Fruit fly (Drosophila melanogaster) whole organism, embryonic: ENCODE measurements around the gene CG32236.

Experiments used
- Ada2b ChIP-seq: fragments of 200-800 bp; sonication (Bioruptor generic); IDR thresholded peaks from 2 replicates; pipeline ENCODE4 v1.3.6; 2022; ENCODE audit warnings: missing biosample characterization, missing genetic modification characterization
- Blimp-1 ChIP-seq: fragments of 200-800 bp; sonication (Bioruptor generic); optimal IDR thresholded peaks from 3 replicates; lab custom pipeline; 2018; ENCODE audit warnings: missing biosample characterization, missing genetic modification characterization, mild to moderate bottlenecking, moderate library complexity, missing genetic modification reagents
- C15 ChIP-seq: fragments of 200-800 bp; sonication (Bioruptor generic); IDR thresholded peaks from 3 replicates; pipeline ENCODE4 v1.3.6; 2022; ENCODE audit warnings: missing biosample characterization, missing genetic modification characterization
- CG10979 ChIP-seq: fragments of 200-800 bp; sonication (Bioruptor generic); optimal IDR thresholded peaks from 2 replicates; lab custom pipeline; 2018; ENCODE audit warnings: missing biosample characterization, mild to moderate bottlenecking, missing genetic modification characterization, moderate library complexity
- CG11504 ChIP-seq: fragments of 200-800 bp; sonication (Bioruptor generic); optimal IDR thresholded peaks from 3 replicates; lab custom pipeline; 2019; ENCODE audit warnings: missing biosample characterization, mild to moderate bottlenecking, missing genetic modification characterization, moderate library complexity
- CG1233 ChIP-seq: fragments of 200-800 bp; sonication (Bioruptor generic); optimal IDR thresholded peaks from 4 replicates; lab custom pipeline; 2018; ENCODE audit warnings: missing biosample characterization, mild to moderate bottlenecking, missing genetic modification characterization
- CG13287 ChIP-seq: fragments of 200-800 bp; sonication (Bioruptor generic); IDR thresholded peaks from 2 replicates; pipeline ENCODE4 v1.3.6; 2022; ENCODE audit warnings: missing biosample characterization, missing genetic modification characterization; ENCODE audit not compliant: partially characterized antibody
- CG14710 ChIP-seq: fragments of 200-800 bp; sonication (Bioruptor generic); optimal IDR thresholded peaks from 3 replicates; lab custom pipeline; 2019; ENCODE audit warnings: missing biosample characterization, mild to moderate bottlenecking, missing genetic modification characterization, moderate library complexity
- CG15696 ChIP-seq: fragments of 200-800 bp; sonication (Bioruptor generic); optimal IDR thresholded peaks from 2 replicates; lab custom pipeline; 2019; ENCODE audit warnings: missing biosample characterization, mild to moderate bottlenecking, missing genetic modification characterization, moderate library complexity
- CG1603 ChIP-seq: fragments of 200-800 bp; sonication (Bioruptor generic); optimal IDR thresholded peaks from 2 replicates; lab custom pipeline; 2019; ENCODE audit warnings: missing biosample characterization, mild to moderate bottlenecking, missing genetic modification characterization, moderate library complexity
- CG17361 ChIP-seq: fragments of 200-800 bp; sonication (Bioruptor generic); IDR thresholded peaks from 3 replicates; pipeline ENCODE4 v1.3.6; 2022; ENCODE audit warnings: missing biosample characterization, missing genetic modification characterization
- CG17829 ChIP-seq: fragments of 200-800 bp; optimal IDR thresholded peaks from 2 replicates; lab custom pipeline; 2019; ENCODE audit warnings: missing biosample characterization, mild to moderate bottlenecking, missing genetic modification characterization, moderate library complexity
- CG2678 ChIP-seq: fragments of 200-800 bp; sonication (Bioruptor generic); optimal IDR thresholded peaks from 3 replicates; lab custom pipeline; 2019; ENCODE audit warnings: missing biosample characterization, mild to moderate bottlenecking, missing genetic modification characterization, moderate library complexity
- CG30403 ChIP-seq: fragments of 200-800 bp; sonication (Bioruptor generic); optimal IDR thresholded peaks from 3 replicates; lab custom pipeline; 2016; ENCODE audit warnings: missing biosample characterization, missing genetic modification characterization
- CG31441 ChIP-seq: fragments of 200-800 bp; sonication (Bioruptor generic); IDR thresholded peaks from 2 replicates; pipeline ENCODE4 v1.3.6; 2022; ENCODE audit warnings: missing biosample characterization, missing genetic modification characterization
- CG34422 ChIP-seq: fragments of 200-800 bp; sonication (Bioruptor generic); IDR thresholded peaks from 3 replicates; pipeline ENCODE4 v1.3.6; 2022; ENCODE audit warnings: missing biosample characterization, missing genetic modification characterization
- CG3726 ChIP-seq: fragments of 200-800 bp; sonication (Bioruptor generic); IDR thresholded peaks from 3 replicates; pipeline ENCODE4, ENCODE4 v1.3.6; 2022; ENCODE audit warnings: missing biosample characterization, missing genetic modification characterization
- CG7271 ChIP-seq: fragments of 200-800 bp; sonication (Bioruptor generic); optimal IDR thresholded peaks from 2 replicates; lab custom pipeline; 2018; ENCODE audit warnings: missing biosample characterization, mild to moderate bottlenecking, missing genetic modification characterization, moderate library complexity
- CG7839 ChIP-seq: fragments of 200-800 bp; sonication (Bioruptor generic); optimal IDR thresholded peaks from 3 replicates; lab custom pipeline; 2018; ENCODE audit warnings: missing biosample characterization, mild to moderate bottlenecking, missing genetic modification characterization, moderate library complexity
- CG9932 ChIP-seq: fragments of 200-800 bp; sonication (Bioruptor generic); IDR thresholded peaks from 2 replicates; pipeline ENCODE4 v1.3.6; 2022; ENCODE audit warnings: missing biosample characterization, missing genetic modification characterization
- Camta ChIP-seq: fragments of 200-800 bp; sonication (Bioruptor generic); optimal IDR thresholded peaks from 2 replicates; lab custom pipeline; 2016; ENCODE audit warnings: missing biosample characterization, missing genetic modification characterization
- Chrac-16 ChIP-seq: fragments of 200-800 bp; sonication (Bioruptor generic); optimal IDR thresholded peaks from 3 replicates; lab custom pipeline; 2016; ENCODE audit warnings: missing biosample characterization, missing genetic modification characterization
- D19A ChIP-seq: fragments of 200-800 bp; optimal IDR thresholded peaks from 3 replicates; lab custom pipeline; 2019; ENCODE audit warnings: missing biosample characterization, mild to moderate bottlenecking, missing genetic modification characterization, moderate library complexity
- Hmr ChIP-seq: fragments of 200-800 bp; sonication (Bioruptor generic); optimal IDR thresholded peaks from 3 replicates; lab custom pipeline; 2017; ENCODE audit warnings: mild to moderate bottlenecking, missing biosample characterization, missing genetic modification reagents, missing genetic modification characterization
- Hsf ChIP-seq: fragments of 200-800 bp; sonication (Bioruptor generic); optimal IDR thresholded peaks from 3 replicates; lab custom pipeline; 2016; ENCODE audit warnings: missing biosample characterization, missing genetic modification characterization
- Lhr ChIP-seq: fragments of 200-800 bp; sonication (Bioruptor generic); optimal IDR thresholded peaks from 3 replicates; lab custom pipeline; 2017; ENCODE audit warnings: mild to moderate bottlenecking, missing biosample characterization, missing genetic modification reagents, missing genetic modification characterization
- Meics ChIP-seq: fragments of 200-800 bp; sonication (Bioruptor generic); optimal IDR thresholded peaks from 2 replicates; lab custom pipeline; 2017; ENCODE audit warnings: missing biosample characterization, mild to moderate bottlenecking, missing genetic modification characterization
- Oli ChIP-seq: fragments of 200-800 bp; sonication (Bioruptor generic); optimal IDR thresholded peaks from 2 replicates; lab custom pipeline; 2018; ENCODE audit warnings: missing biosample characterization, mild to moderate bottlenecking, missing genetic modification characterization, moderate library complexity
- Ptx1 ChIP-seq: fragments of 200-800 bp; sonication (Bioruptor generic); IDR thresholded peaks from 2 replicates; pipeline ENCODE4 v1.3.6; 2022; ENCODE audit warnings: missing biosample characterization, missing genetic modification characterization
- Rfx ChIP-seq: fragments of 200-800 bp; sonication (Bioruptor generic); IDR thresholded peaks from 2 replicates; pipeline ENCODE4 v1.3.6; 2022; ENCODE audit warnings: missing biosample characterization, missing genetic modification characterization
- Ssrp ChIP-seq: fragments of 200-800 bp; sonication (Bioruptor generic); optimal IDR thresholded peaks from 2 replicates; lab custom pipeline; 2018; ENCODE audit warnings: missing biosample characterization, mild to moderate bottlenecking, missing genetic modification characterization, moderate library complexity
- TFAM ChIP-seq: fragments of 200-800 bp; sonication (Bioruptor generic); optimal IDR thresholded peaks from 2 replicates; lab custom pipeline; 2017; ENCODE audit warnings: missing biosample characterization, missing genetic modification characterization, inconsistent platforms
- al ChIP-seq: fragments of 200-800 bp; sonication (Bioruptor generic); IDR thresholded peaks from 2 replicates; pipeline ENCODE4 v1.3.6; 2022; ENCODE audit warnings: missing biosample characterization, missing genetic modification characterization
- ap ChIP-seq: fragments of 200-800 bp; sonication (Bioruptor generic); IDR thresholded peaks from 2 replicates; pipeline ENCODE4 v1.3.6; 2022; ENCODE audit warnings: missing biosample characterization, missing genetic modification characterization
- ash1 ChIP-seq: fragments of 200-800 bp; sonication (Bioruptor generic); optimal IDR thresholded peaks from 2 replicates; lab custom pipeline; 2018; ENCODE audit warnings: missing biosample characterization, mild to moderate bottlenecking, missing genetic modification characterization
- ci ChIP-seq: fragments of 200-800 bp; sonication (Bioruptor generic); IDR thresholded peaks from 3 replicates; pipeline ENCODE4 v1.3.6; 2022; ENCODE audit warnings: missing biosample characterization, missing genetic modification characterization
- disco-r ChIP-seq: fragments of 200-800 bp; sonication (Bioruptor generic); optimal IDR thresholded peaks from 2 replicates; lab custom pipeline; 2016; ENCODE audit warnings: missing biosample characterization, missing genetic modification characterization
- dysf ChIP-seq: fragments of 200-800 bp; sonication (Bioruptor generic); IDR thresholded peaks from 3 replicates; pipeline ENCODE4 v1.3.6; 2022; ENCODE audit warnings: missing biosample characterization, missing genetic modification characterization
- ftz-f1 ChIP-seq: fragments of 200-800 bp; sonication (Bioruptor generic); optimal IDR thresholded peaks from 2 replicates; lab custom pipeline; 2016; ENCODE audit warnings: missing biosample characterization, missing genetic modification characterization
- grn ChIP-seq: fragments of 200-800 bp; sonication (Bioruptor generic); optimal IDR thresholded peaks from 3 replicates; lab custom pipeline; 2017; ENCODE audit warnings: missing biosample characterization, missing genetic modification characterization
- nmo ChIP-seq: fragments of 200-800 bp; sonication (Bioruptor generic); optimal IDR thresholded peaks from 2 replicates; lab custom pipeline; 2018; ENCODE audit warnings: missing biosample characterization, mild to moderate bottlenecking, missing genetic modification characterization, moderate library complexity
- sens ChIP-seq: fragments of 200-800 bp; sonication (Bioruptor generic); peaks from one replicate; lab custom pipeline; 2016; ENCODE audit warnings: missing biosample characterization, missing genetic modification characterization
- sens-2 ChIP-seq: fragments of 200-800 bp; sonication (Bioruptor generic); IDR thresholded peaks from 2 replicates; pipeline ENCODE4 v1.3.6; 2022; ENCODE audit warnings: missing biosample characterization, missing genetic modification characterization
- slp2 ChIP-seq: fragments of 200-800 bp; sonication (Bioruptor generic); optimal IDR thresholded peaks from 2 replicates; lab custom pipeline; 2016; ENCODE audit warnings: missing biosample characterization, missing genetic modification characterization
- sob ChIP-seq: fragments of 200-800 bp; sonication (Bioruptor generic); IDR thresholded peaks from 2 replicates; pipeline ENCODE4 v1.3.6; 2022; ENCODE audit warnings: missing biosample characterization, missing genetic modification characterization
- tin ChIP-seq: fragments of 200-800 bp; sonication (Bioruptor generic); optimal IDR thresholded peaks from 3 replicates; lab custom pipeline; 2016; ENCODE audit warnings: missing biosample characterization, missing genetic modification characterization
- trem ChIP-seq: fragments of 200-800 bp; optimal IDR thresholded peaks from 3 replicates; lab custom pipeline; 2019; ENCODE audit warnings: missing biosample characterization, mild to moderate bottlenecking, missing genetic modification characterization, moderate library complexity

Gene CG32236

DNA sequence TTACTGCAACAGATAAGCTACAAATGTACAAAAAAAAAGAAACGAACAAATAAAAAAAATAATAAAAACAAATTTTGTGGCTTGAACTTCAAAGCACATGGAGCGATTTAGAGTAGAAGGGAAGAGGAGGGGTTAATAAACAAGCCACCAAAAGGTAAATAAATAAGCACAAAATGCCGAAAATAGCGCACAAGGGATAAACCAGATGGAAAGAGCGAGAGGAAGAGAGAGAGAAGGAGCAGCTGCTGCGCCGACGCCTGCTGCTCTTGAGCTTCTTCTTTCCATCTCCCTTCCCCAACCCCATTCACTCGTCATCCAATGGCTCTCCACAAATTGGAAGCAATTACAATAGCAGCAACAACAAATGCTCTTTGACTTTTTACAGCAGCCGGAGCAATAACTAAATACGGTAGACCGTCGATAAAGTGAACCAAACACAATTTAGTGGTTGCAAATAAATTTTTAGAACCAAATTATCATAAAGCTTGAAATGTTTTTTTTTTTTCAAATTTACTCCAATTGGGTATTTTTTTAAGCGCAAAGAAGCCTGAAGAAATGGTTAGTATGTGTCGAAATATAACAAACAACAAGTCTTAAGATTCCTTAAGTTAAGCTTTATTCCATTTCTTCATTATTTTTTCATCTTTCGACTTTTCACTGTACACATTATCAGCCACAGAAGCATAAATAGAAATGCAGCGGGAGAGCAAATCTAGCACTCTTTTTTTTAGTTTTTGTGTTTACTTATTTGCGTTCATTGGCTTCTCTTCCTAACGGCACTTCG is 42.6 kb downstream of the CG32236 start (continued):
- TF ChIP-seq Chrac-16 (GFP tag; lab: Kevin White, UChicago) (peak; percentile 81), sob (GFP tag; lab: Robert Waterston, UW) (peak; percentile 81), al (GFP tag; lab: Robert Waterston, UW) (peak; percentile 71)

DNA sequence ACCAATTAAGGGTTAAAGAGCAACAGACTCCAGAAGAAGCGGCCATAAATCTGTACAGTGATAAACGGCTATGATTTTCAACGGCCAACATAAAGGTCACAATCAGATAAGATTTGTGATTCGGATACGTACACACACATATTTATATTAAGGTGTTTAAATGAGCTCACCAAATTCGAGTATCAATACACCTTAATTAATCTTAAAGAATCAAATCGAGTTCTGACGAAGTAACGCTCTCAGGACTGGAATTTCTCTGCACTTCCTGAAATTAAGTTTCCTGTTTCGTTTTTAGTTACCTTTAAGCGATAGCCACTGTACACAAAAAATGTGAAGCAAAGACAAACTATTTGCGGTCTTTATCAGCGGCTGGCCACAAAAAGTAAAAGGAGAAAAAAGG is 43.3 kb downstream of the CG32236 start:
- TF ChIP-seq disco-r (GFP tag; lab: Kevin White, UChicago) (no peak), trem (peak; percentile 35), Hmr (GFP tag; lab: Kevin White, UChicago) (no peak), Camta (no peak), CG9932 (GFP tag; lab: Robert Waterston, UW) (no peak), CG31441 (0 out of 2 replicates have a peak, but pooled peaks have one; percentile 23), TFAM (GFP tag; lab: Kevin White, UChicago) (no peak), nmo (GFP tag; lab: Kevin White, UChicago) (peak; percentile 29), dysf (GFP tag; lab: Robert Waterston, UW) (0 out of 3 replicates have a peak, but pooled peaks have one; percentile 8), C15 (no peak), grn (GFP tag; lab: Kevin White, UChicago) (peak; percentile 54), sens (peak; percentile 78), CG17361 (0 out of 3 replicates have a peak, but pooled peaks have one; percentile 14), CG11504 (tag; lab: Kevin White, UChicago) (peak; percentile 47), CG2678 (tag; lab: Kevin White, UChicago) (peak; percentile 41), CG13287 (no peak), ftz-f1 (no peak), CG34422 (GFP tag; lab: Robert Waterston, UW) (no peak), Rfx (GFP tag; lab: Robert Waterston, UW) (0 out of 2 replicates have a peak, but pooled peaks have one; percentile 4), CG10979 (tag; lab: Kevin White, UChicago) (peak; percentile 5), Oli (tag; lab: Kevin White, UChicago) (peak; percentile 6), D19A (peak; percentile 20), sens-2 (GFP tag; lab: Robert Waterston, UW) (0 out of 2 replicates have a peak, but pooled peaks have one; percentile 28), ap (GFP tag; lab: Robert Waterston, UW) (0 out of 2 replicates have a peak, but pooled peaks have one; percentile 16), Meics (GFP tag; lab: Kevin White, UChicago) (peak; percentile 12), CG1603 (tag; lab: Kevin White, UChicago) (peak; percentile 49), Ssrp (peak; percentile 39), tin (GFP tag; lab: Kevin White, UChicago) (no peak), CG30403 (peak; percentile 11), Ptx1 (peak; percentile 47), slp2 (GFP tag; lab: Kevin White, UChicago) (no peak), CG15696 (tag; lab: Kevin White, UChicago) (peak; percentile 29), CG3726 (no peak), CG1233 (GFP tag; lab: Kevin White, UChicago) (peak; percentile 9), Ada2b (GFP tag; lab: Robert Waterston, UW) (0 out of 2 replicates have a peak, but pooled peaks have one; percentile 4), CG17829 (tag; lab: Kevin White, UChicago) (peak; percentile 8), CG7839 (tag; lab: Kevin White, UChicago) (peak; percentile 13), CG14710 (tag; lab: Kevin White, UChicago) (peak; percentile 19), Hsf (GFP tag; lab: Kevin White, UChicago) (no peak), Lhr (no peak), CG7271 (tag; lab: Kevin White, UChicago) (no peak), ci (GFP tag; lab: Robert Waterston, UW) (0 out of 3 replicates have a peak, but pooled peaks have one; percentile 32), ash1 (GFP tag; lab: Kevin White, UChicago) (no peak), Blimp-1 (GFP tag; lab: Kevin White, UChicago) (peak; percentile 18)
